Worm (Caenorhabditis elegans): Measurements from ENCODE around the gene scrm-8.

ce11 chrIV:4210868-4211267 lies 46.4 kb downstream of the scrm-8 start:
- TF ChIP-seq flt-1 (GFP tag; IDR thresholded peaks at IDR 0.05): no peak
- TF ChIP-seq aly-1 (tag; optimal IDR thresholded peaks at IDR 0.05): no peak
- no peak for TF ChIP-seq hmg-4 (GFP tag; optimal IDR thresholded peaks at IDR 0.05)
- TF ChIP-seq tbx-37 (GFP tag; conservative IDR thresholded peaks at IDR 0.05): no peak
- TF ChIP-seq hnd-1 (tag; optimal IDR thresholded peaks at IDR 0.05): no peak
- TF ChIP-seq ceh-13 (GFP tag; optimal IDR thresholded peaks at IDR 0.05): no peak
- TF ChIP-seq tbx-11 (GFP tag; IDR thresholded peaks at IDR 0.05): no peak
- TF ChIP-seq ama-1 (optimal IDR thresholded peaks at IDR 0.05): no peak
- TF ChIP-seq tra-4 (tag; optimal IDR thresholded peaks at IDR 0.05): no peak

Measured in whole organism, early embryonic.